Fruit fly (Drosophila melanogaster) whole organism, pupa: ENCODE results near the gene D12.

ENCODE experiments used
- CG8301 ChIP-seq: fragments of 200-800 bp; sonication (Bioruptor generic); optimal IDR thresholded peaks from 2 replicates; lab custom pipeline; 2018; ENCODE audit warnings: missing biosample characterization, mild to moderate bottlenecking, missing genetic modification characterization
- EcR ChIP-seq: fragments of 200-800 bp; sonication (Bioruptor generic); optimal IDR thresholded peaks from 3 replicates; lab custom pipeline; 2019; ENCODE audit warnings: missing biosample characterization, missing genetic modification characterization, mild to moderate bottlenecking, moderate library complexity, missing genetic modification reagents
- Snoo ChIP-seq: fragments of 200-800 bp; sonication (Bioruptor generic); optimal IDR thresholded peaks from 3 replicates; lab custom pipeline; 2017; ENCODE audit warnings: missing biosample characterization, mild to moderate bottlenecking, missing genetic modification characterization, inconsistent platforms
- gl ChIP-seq: fragments of 200-800 bp; sonication (Bioruptor generic); optimal IDR thresholded peaks from 2 replicates; lab custom pipeline; 2018; ENCODE audit warnings: missing biosample characterization, mild to moderate bottlenecking, missing genetic modification characterization
- rn ChIP-seq: fragments of 200-800 bp; sonication (Bioruptor generic); IDR thresholded peaks from 2 replicates; pipeline ENCODE4 v1.3.6; 2022; ENCODE audit warnings: missing biosample characterization, missing genetic modification characterization

DNA sequence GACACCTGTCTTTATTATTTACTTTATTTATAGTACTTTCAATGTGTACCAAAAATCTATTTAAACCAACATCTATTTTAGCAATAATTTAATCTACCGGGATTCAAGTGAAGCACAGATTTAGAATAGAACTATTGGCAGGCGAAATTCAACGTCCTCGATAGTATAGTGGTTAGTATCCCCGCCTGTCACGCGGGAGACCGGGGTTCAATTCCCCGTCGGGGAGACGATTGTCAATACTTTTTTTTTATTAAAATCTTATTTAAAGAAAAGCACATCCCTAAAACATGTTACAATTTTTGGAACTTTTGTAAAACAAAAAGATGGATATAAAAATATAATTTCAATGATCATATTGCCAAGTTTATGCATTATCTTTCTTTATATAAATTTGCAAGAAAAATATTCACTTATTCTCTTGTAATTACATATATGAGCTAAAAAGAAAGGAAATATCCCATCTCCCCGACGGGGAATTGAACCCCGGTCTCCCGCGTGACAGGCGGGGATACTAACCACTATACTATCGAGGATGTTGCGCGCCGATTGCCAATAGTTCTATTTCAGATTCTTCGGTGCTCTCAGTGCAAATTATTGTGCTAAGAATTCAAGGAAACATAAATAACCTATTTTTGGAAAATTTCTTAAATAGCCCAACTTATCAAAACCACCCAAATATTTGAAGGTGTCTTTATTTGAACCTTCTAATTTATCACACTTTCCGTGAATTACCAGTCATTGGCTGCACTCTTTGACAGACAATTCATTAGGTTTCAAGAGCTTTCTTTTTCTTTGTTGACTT lies 44.7 kb upstream of the D12 start, which contains the start of gene CG43796:
- TF ChIP-seq rn (GFP tag; lab: Robert Waterston, UW) (no peak), EcR (GFP tag; lab: Kevin White, UChicago) (no peak), gl (no peak), CG8301 (no peak), Snoo (tag; lab: Kevin White, UChicago) (no peak)
